Fruit fly (Drosophila melanogaster): ENCODE data around the gene LysRS.

DNA sequence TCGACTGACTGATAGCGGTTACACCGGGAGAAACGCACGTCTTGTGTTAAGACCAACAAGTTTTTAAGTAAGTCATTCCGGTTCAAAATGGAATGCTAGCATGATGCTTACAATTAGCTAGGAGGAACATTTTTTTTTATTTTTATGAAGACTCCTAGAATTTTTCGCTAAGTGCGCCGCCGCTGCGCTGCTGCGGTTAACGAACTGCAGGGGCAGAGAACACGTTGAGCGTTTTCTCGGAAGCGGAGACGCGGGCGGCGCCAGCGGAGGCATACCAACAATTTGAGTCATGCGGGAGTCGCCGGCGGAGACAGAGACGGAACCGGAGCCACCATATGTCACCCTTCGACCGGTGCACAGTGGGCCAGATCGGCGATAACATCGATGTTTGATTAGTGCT, 37.3 kb upstream of the LysRS start:
- TF ChIP-seq CG1620 (GFP tag; optimal IDR thresholded peaks at IDR 0.05): peak; percentile 99
- peak; percentile 94 for TF ChIP-seq tj (GFP tag; optimal IDR thresholded peaks at IDR 0.05)
- peak; percentile 99 for TF ChIP-seq bab1 (GFP tag; optimal IDR thresholded peaks at IDR 0.05)
- peak; percentile 99 for TF ChIP-seq CG7101 (tag; optimal IDR thresholded peaks at IDR 0.05)
- TF ChIP-seq Mnt (GFP tag; optimal IDR thresholded peaks at IDR 0.05): peak; percentile 96
- TF ChIP-seq kay (GFP tag; ENCODE audit: borderline replicate concordance): peak; percentile 99
- TF ChIP-seq cic (GFP tag; optimal IDR thresholded peaks at IDR 0.05): peak; percentile 88
- TF ChIP-seq CG11617 (GFP tag; optimal IDR thresholded peaks at IDR 0.05): peak; percentile 98
- TF ChIP-seq ovo (GFP tag; optimal IDR thresholded peaks at IDR 0.05): peak; percentile 88
- peak; percentile 95 for TF ChIP-seq Clk (GFP tag; optimal IDR thresholded peaks at IDR 0.05)
- peak; percentile 95 for TF ChIP-seq CG33017 (tag; optimal IDR thresholded peaks at IDR 0.05)
- TF ChIP-seq cnc (optimal IDR thresholded peaks at IDR 0.05): no peak

All from whole organism, adult.